Worm (Caenorhabditis elegans) whole organism, young adult: ENCODE measurements around the gene era-1.
A peak's percentile ranks its signal among the peaks of the same experiment; 100 is the strongest.

Source experiments
- F22D6.2 ChIP-seq: sonication (generic microtip); optimal IDR thresholded peaks from 2 replicates; lab custom pipeline; 2016; ENCODE audit warnings: mild to moderate bottlenecking, missing genetic modification characterization, missing compliant biosample characterization
- F33H1.4 ChIP-seq: fragments of 200-800 bp; sonication (Bioruptor generic); IDR thresholded peaks from 2 replicates; pipeline ENCODE4 v1.3.6; 2022; ENCODE audit warnings: missing genetic modification reagents, missing genetic modification characterization, missing compliant biosample characterization
- F57A8.1 ChIP-seq: fragments of 200-800 bp; sonication (Bioruptor generic); optimal IDR thresholded peaks from 2 replicates; lab custom pipeline; 2018; ENCODE audit warnings: mild to moderate bottlenecking, missing genetic modification characterization, moderate library complexity, missing compliant biosample characterization
- Y53F4B.3 ChIP-seq: fragments of 200-800 bp; sonication (Bioruptor generic); IDR thresholded peaks from 2 replicates; pipeline ENCODE4 v1.3.6; 2022; ENCODE audit warnings: missing genetic modification reagents, missing genetic modification characterization, missing compliant biosample characterization
- Y95B8A.8 ChIP-seq: fragments of 200-800 bp; sonication (Bioruptor generic); IDR thresholded peaks from 2 replicates; pipeline ENCODE4 v1.3.6; 2022; ENCODE audit warnings: missing genetic modification reagents, missing genetic modification characterization, missing compliant biosample characterization
- aptf-3 ChIP-seq: fragments of 200-800 bp; sonication (Bioruptor generic); IDR thresholded peaks from 2 replicates; pipeline ENCODE4 v1.3.6; 2022; ENCODE audit warnings: missing genetic modification characterization, missing compliant biosample characterization
- attf-3 ChIP-seq: fragments of 200-800 bp; sonication (Bioruptor generic); conservative IDR thresholded peaks from 2 replicates; pipeline ENCODE4 v1.3.6; 2022; ENCODE audit warnings: missing genetic modification reagents, missing genetic modification characterization, missing compliant biosample characterization
- cebp-1 ChIP-seq, 2 experiments: fragments of 200-800 bp in 1 of 2; sonication (Bioruptor generic) in 1 of 2; sonication (generic microtip) in 1 of 2; IDR thresholded peaks in 1 of 2; optimal IDR thresholded peaks in 1 of 2; 2 replicates each; pipeline versions ENCODE4 v1.3.6 to Lab custom; 2017 to 2022; ENCODE audit warnings: missing compliant biosample characterization in 2 of 2, missing genetic modification characterization in 2 of 2, mild to moderate bottlenecking in 1 of 2, missing genetic modification reagents in 1 of 2, moderate library complexity in 1 of 2
- ceh-27 ChIP-seq: fragments of 200-800 bp; sonication (Bioruptor generic); optimal IDR thresholded peaks from 2 replicates; lab custom pipeline; 2018; ENCODE audit warnings: mild to moderate bottlenecking, missing genetic modification characterization, moderate library complexity, missing compliant biosample characterization
- ekl-4 ChIP-seq: fragments of 200-800 bp; sonication (Bioruptor generic); IDR thresholded peaks from 2 replicates; pipeline ENCODE4 v1.3.6; 2022; ENCODE audit warnings: missing genetic modification reagents, missing genetic modification characterization, missing compliant biosample characterization
- hmg-1.2 ChIP-seq: fragments of 200-800 bp; sonication (Bioruptor generic); IDR thresholded peaks from 2 replicates; pipeline ENCODE4 v1.3.6; 2022; ENCODE audit warnings: missing genetic modification reagents, missing genetic modification characterization, missing compliant biosample characterization
- hrde-1 ChIP-seq: sonication (generic microtip); optimal IDR thresholded peaks from 2 replicates; lab custom pipeline; 2016; ENCODE audit warnings: missing genetic modification characterization, mild to moderate bottlenecking, missing compliant biosample characterization, moderate library complexity, missing genotype, missing genetic modification reagents, borderline replicate concordance
- lag-1 ChIP-seq: fragments of 200-800 bp; sonication (Bioruptor generic); IDR thresholded peaks from 2 replicates; pipeline ENCODE4 v1.3.6; 2022; ENCODE audit warnings: missing genetic modification reagents, missing genetic modification characterization, missing compliant biosample characterization
- lin-40 ChIP-seq: sonication (generic microtip); optimal IDR thresholded peaks from 2 replicates; lab custom pipeline; 2016; ENCODE audit warnings: missing genetic modification characterization, mild to moderate bottlenecking, missing compliant biosample characterization, missing genotype, missing genetic modification reagents
- lsy-27 ChIP-seq: sonication (generic microtip); optimal IDR thresholded peaks from 2 replicates; lab custom pipeline; 2017; ENCODE audit warnings: missing genetic modification characterization, mild to moderate bottlenecking, missing compliant biosample characterization, antibody characterized with exemption, missing genotype, borderline replicate concordance; ENCODE audit not compliant: insufficient read depth
- madf-10 ChIP-seq: sonication (generic microtip); optimal IDR thresholded peaks from 2 replicates; lab custom pipeline; 2016; ENCODE audit warnings: mild to moderate bottlenecking, missing genetic modification characterization, missing compliant biosample characterization
- madf-6 ChIP-seq: fragments of 200-800 bp; sonication (Bioruptor generic); IDR thresholded peaks from 2 replicates; pipeline ENCODE4 v1.3.6; 2022; ENCODE audit warnings: missing genetic modification reagents, missing genetic modification characterization, missing compliant biosample characterization
- mel-28 ChIP-seq: sonication (generic microtip); optimal IDR thresholded peaks from 2 replicates; lab custom pipeline; 2016; ENCODE audit warnings: borderline replicate concordance, mild to moderate bottlenecking, missing genetic modification characterization, missing compliant biosample characterization
- mxl-1 ChIP-seq: sonication (generic microtip); optimal IDR thresholded peaks from 2 replicates; lab custom pipeline; 2016; ENCODE audit warnings: missing genetic modification characterization, missing compliant biosample characterization
- nfya-1 ChIP-seq: sonication (generic microtip); optimal IDR thresholded peaks from 2 replicates; lab custom pipeline; 2017; ENCODE audit warnings: antibody characterized with exemption, missing compliant biosample characterization, missing genetic modification characterization, borderline replicate concordance; ENCODE audit not compliant: insufficient read depth
- nfyb-1 ChIP-seq: fragments of 200-800 bp; sonication (Bioruptor generic); IDR thresholded peaks from 2 replicates; pipeline ENCODE4 v1.3.6; 2022; ENCODE audit warnings: missing genetic modification reagents, missing genetic modification characterization, missing compliant biosample characterization
- nhr-120 ChIP-seq: fragments of 200-800 bp; sonication (Bioruptor generic); IDR thresholded peaks from 2 replicates; pipeline ENCODE4 v1.3.6; 2022; ENCODE audit warnings: missing genetic modification characterization, missing compliant biosample characterization
- pbrm-1 ChIP-seq: fragments of 200-800 bp; sonication (Bioruptor generic); IDR thresholded peaks from 2 replicates; pipeline ENCODE4 v1.3.6; 2022; ENCODE audit warnings: missing genetic modification reagents, missing genetic modification characterization, missing compliant biosample characterization
- snpc-1.1 ChIP-seq: sonication (generic microtip); optimal IDR thresholded peaks from 2 replicates; lab custom pipeline; 2017; ENCODE audit warnings: missing genetic modification characterization, mild to moderate bottlenecking, missing compliant biosample characterization, antibody characterized with exemption, moderate library complexity, missing genotype, missing genetic modification reagents; ENCODE audit not compliant: insufficient read depth
- tbx-9 ChIP-seq: sonication (generic microtip); optimal IDR thresholded peaks from 2 replicates; lab custom pipeline; 2016; ENCODE audit warnings: borderline replicate concordance, missing genetic modification characterization, inconsistent platforms, missing compliant biosample characterization

Gene era-1

ce11 chrV:6714858-6715257, 12.0 kb downstream of the era-1 start:
- peak; percentile 88 for TF ChIP-seq attf-3

- TF ChIP-seq aptf-3 (GFP tag; lab: Robert Waterston, UW) (no peak), Y53F4B.3 (GFP tag; lab: Robert Waterston, UW) (no peak), hrde-1 (tag; lab: Kevin White, UChicago) (no peak), lin-40 (tag; lab: Kevin White, UChicago) (no peak)
Observed at ce11 chrV:6718232-6718631, 15.4 kb downstream of the era-1 start, which contains the start of gene srg-30. srg-30 (minus strand) TSS chrV:6718332.

ce11 chrV:6722378-6722777, 19.5 kb downstream of the era-1 start, which contains the start of gene ZC487.2:
ZC487.2 (minus strand) TSS chrV:6722478.
- TF ChIP-seq ceh-27 (GFP tag; lab: Kevin White, UChicago) (no peak), nfya-1 (no peak), mel-28 (tag; lab: Kevin White, UChicago) (no peak)

ce11 chrV:6726279-6726678, 23.4 kb downstream of the era-1 start:
- TF ChIP-seq F57A8.1 (no peak), cebp-1 (GFP tag; IDR thresholded peaks at IDR 0.05; lab: Robert Waterston, UW) (no peak), cebp-1 (tag; optimal IDR thresholded peaks at IDR 0.05; lab: Kevin White, UChicago) (no peak), F22D6.2 (no peak), madf-6 (GFP tag; lab: Robert Waterston, UW) (no peak), lag-1 (GFP tag; lab: Robert Waterston, UW) (no peak)
- TF ChIP-seq, all 124 proteins: peak for 0

ce11 chrV:6727222-6727621, 24.4 kb downstream of the era-1 start, which contains the start of gene ZC487.1:
ZC487.1 (plus strand) TSS chrV:6727522.
- no peak for TF ChIP-seq hmg-1.2 (GFP tag; lab: Robert Waterston, UW)
- TF ChIP-seq nhr-120 (GFP tag; lab: Robert Waterston, UW): no peak
- TF ChIP-seq hrde-1 (tag; lab: Kevin White, UChicago): no peak
- no peak for TF ChIP-seq nfyb-1 (GFP tag; lab: Robert Waterston, UW)
- TF ChIP-seq attf-3: no peak
- no peak for TF ChIP-seq snpc-1.1 (tag; lab: Kevin White, UChicago)
- TF ChIP-seq pbrm-1 (GFP tag; lab: Robert Waterston, UW): no peak
- no peak for TF ChIP-seq ekl-4
- TF ChIP-seq, all 124 proteins: peak for 0

- TF ChIP-seq lin-40 (tag; lab: Kevin White, UChicago) (no peak), lsy-27 (tag; lab: Kevin White, UChicago) (no peak), madf-10 (no peak)
- TF ChIP-seq, all 124 proteins: peak for 0
Observed at ce11 chrV:6731594-6731993, 28.7 kb downstream of the era-1 start, which contains the start of gene grl-9. grl-9 (minus strand) TSS chrV:6731694.

ce11 chrV:6732995-6733394, 30.1 kb downstream of the era-1 start, which contains the start of gene grl-8:
grl-8 (minus strand) TSS chrV:6733095.
- no peak for TF ChIP-seq mxl-1
- TF ChIP-seq F33H1.4: no peak
- TF ChIP-seq tbx-9 (tag; lab: Kevin White, UChicago): no peak
- no peak for TF ChIP-seq Y95B8A.8 (GFP tag; lab: Robert Waterston, UW)
